Worm (Caenorhabditis elegans): ENCODE measurements around the gene K02E10.6.

ce11 chrX:2522658-2523057 lies 40.1 kb upstream of the K02E10.6 start:
- TF ChIP-seq ztf-4 (tag; optimal IDR thresholded peaks at IDR 0.05) (no peak), nhr-77 (tag; optimal IDR thresholded peaks at IDR 0.05) (no peak), nhr-11 (tag; optimal IDR thresholded peaks at IDR 0.05) (no peak), vab-15 (tag; optimal IDR thresholded peaks at IDR 0.05) (no peak), lin-39 (tag; optimal IDR thresholded peaks at IDR 0.05) (no peak), ets-5 (GFP tag; IDR thresholded peaks at IDR 0.05) (no peak), snpc-4 (tag; optimal IDR thresholded peaks at IDR 0.05) (no peak), nhr-237 (tag; optimal IDR thresholded peaks at IDR 0.05) (no peak), ztf-11 (tag; optimal IDR thresholded peaks at IDR 0.05) (no peak), rnt-1 (tag; optimal IDR thresholded peaks at IDR 0.05) (no peak), elt-3 (tag; optimal IDR thresholded peaks at IDR 0.05) (no peak), nhr-19 (GFP tag; conservative IDR thresholded peaks at IDR 0.05) (no peak), nhr-76 (tag; optimal IDR thresholded peaks at IDR 0.05) (no peak)

All from whole organism, L1 larva.